Comparison of ENCODE assay signal across 2 fruit fly cellular contexts in the genomic region with DNA sequence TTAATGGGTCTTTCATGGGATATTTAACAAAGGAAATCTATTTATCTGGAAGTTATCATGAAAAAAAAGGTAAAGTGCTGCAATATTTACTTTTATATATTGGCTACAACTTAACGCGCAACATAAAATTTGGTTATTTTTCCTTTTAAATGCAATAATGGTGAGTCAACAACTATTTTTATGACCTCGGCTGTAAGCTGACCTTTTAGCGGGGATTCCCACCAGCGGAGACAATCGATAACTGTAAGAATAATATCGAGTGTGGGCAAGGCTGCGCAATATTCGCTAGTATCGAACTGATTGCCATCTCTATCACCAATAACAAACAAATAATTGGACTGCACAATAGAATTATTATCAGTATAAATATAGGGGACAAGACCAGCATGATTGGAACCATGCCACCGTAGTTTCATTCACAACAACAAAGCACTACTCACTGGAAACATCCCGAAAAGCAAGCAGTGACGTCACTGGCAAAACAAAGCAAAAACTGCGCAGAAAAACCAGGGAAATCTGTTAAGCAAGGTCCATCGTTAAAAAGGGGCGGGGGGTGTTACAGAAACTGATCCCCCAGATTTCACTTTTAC.
TF ChIP-seq lines count a peak whose summit lies in the region.

TSS of gene Syx17 (plus strand) at position 308 of the 590 bp plus-strand sequence.

TF ChIP-seq in whole organism, embryonic, 481 proteins besides CTCF, POLR2A, EP300 and RAD21 (continued from another document and continues in another):
- peak; percentile 60 for TF ChIP-seq CrebB (tag; optimal IDR thresholded peaks at IDR 0.05; lab: Kevin White, UChicago)
- peak; percentile 30 for TF ChIP-seq CG1529 (GFP tag; optimal IDR thresholded peaks at IDR 0.05; lab: Kevin White, UChicago)
- TF ChIP-seq CG33213 (GFP tag; optimal IDR thresholded peaks at IDR 0.05; lab: Kevin White, UChicago): peak; percentile 70
- TF ChIP-seq inv (GFP tag; IDR thresholded peaks at IDR 0.05; lab: Robert Waterston, UW; ENCODE audit: partially characterized antibody): peak; percentile 85
- peak; percentile 30 for TF ChIP-seq CG9876 (GFP tag; optimal IDR thresholded peaks at IDR 0.05; lab: Kevin White, UChicago)
- peak; percentile 2 for TF ChIP-seq HHEX (GFP tag; optimal IDR thresholded peaks at IDR 0.05; lab: Kevin White, UChicago)
- peak; percentile 21 for TF ChIP-seq tup (GFP tag; optimal IDR thresholded peaks at IDR 0.05; lab: Kevin White, UChicago)
- peak; percentile 29 for TF ChIP-seq CG18011 (GFP tag; optimal IDR thresholded peaks at IDR 0.05; lab: Kevin White, UChicago)
- TF ChIP-seq jing (GFP tag; optimal IDR thresholded peaks at IDR 0.05; lab: Kevin White, UChicago): no peak
- peak; percentile 45 for TF ChIP-seq CG8388 (GFP tag; optimal IDR thresholded peaks at IDR 0.05; lab: Kevin White, UChicago)
- peak; percentile 52 for TF ChIP-seq CG4424 (GFP tag; optimal IDR thresholded peaks at IDR 0.05; lab: Kevin White, UChicago)
- peak; percentile 6; the same call in 1 of the 2 replicates for TF ChIP-seq ara (GFP tag; IDR thresholded peaks at IDR 0.05; lab: Robert Waterston, UW)
- TF ChIP-seq CG4404 (GFP tag; IDR thresholded peaks at IDR 0.05; lab: Robert Waterston, UW): no peak
- TF ChIP-seq CG1792 (GFP tag; optimal IDR thresholded peaks at IDR 0.05; lab: Kevin White, UChicago): peak; percentile 51
- TF ChIP-seq CG32767 (GFP tag; IDR thresholded peaks at IDR 0.05; lab: Robert Waterston, UW): no peak
- no peak for TF ChIP-seq Ravus (GFP tag; IDR thresholded peaks at IDR 0.05; lab: Robert Waterston, UW)
- TF ChIP-seq p53 (GFP tag; optimal IDR thresholded peaks at IDR 0.05; lab: Kevin White, UChicago): peak; percentile 60
- no peak for TF ChIP-seq Rx (GFP tag; IDR thresholded peaks at IDR 0.05; lab: Robert Waterston, UW)
- peak; percentile 68 for TF ChIP-seq gem (tag; optimal IDR thresholded peaks at IDR 0.05; lab: Kevin White, UChicago)
- peak; percentile 34 for TF ChIP-seq CG10147 (GFP tag; optimal IDR thresholded peaks at IDR 0.05; lab: Kevin White, UChicago)
- no peak for TF ChIP-seq CG7745 (tag; optimal IDR thresholded peaks at IDR 0.05; lab: Kevin White, UChicago)
- peak; percentile 89 for TF ChIP-seq CG4617 (GFP tag; optimal IDR thresholded peaks at IDR 0.05; lab: Kevin White, UChicago; ENCODE audit: borderline replicate concordance)
- no peak for TF ChIP-seq CG15073 (GFP tag; optimal IDR thresholded peaks at IDR 0.05; lab: Kevin White, UChicago)
- TF ChIP-seq Xbp1 (GFP tag; optimal IDR thresholded peaks at IDR 0.05; lab: Kevin White, UChicago): peak; percentile 68
- no peak for TF ChIP-seq CG17612 (GFP tag; IDR thresholded peaks at IDR 0.05; lab: Robert Waterston, UW)
- no peak for TF ChIP-seq pb (GFP tag; optimal IDR thresholded peaks at IDR 0.05; lab: Kevin White, UChicago)
- TF ChIP-seq sr (GFP tag; IDR thresholded peaks at IDR 0.05; lab: Robert Waterston, UW): no peak
- no peak for TF ChIP-seq prd (optimal IDR thresholded peaks at IDR 0.05; lab: Kevin White, UChicago)
- TF ChIP-seq prd (GFP tag; IDR thresholded peaks at IDR 0.05; lab: Robert Waterston, UW): peak; percentile 53; the same call in 2 of the 3 replicates
- peak; percentile 23 for TF ChIP-seq trh (GFP tag; optimal IDR thresholded peaks at IDR 0.05; lab: Kevin White, UChicago)
- no peak for TF ChIP-seq CG3726 (GFP tag; IDR thresholded peaks at IDR 0.05; lab: Robert Waterston, UW)
- TF ChIP-seq CG7839 (tag; optimal IDR thresholded peaks at IDR 0.05; lab: Kevin White, UChicago): peak; percentile 65
- peak; percentile 32 for TF ChIP-seq ind (GFP tag; optimal IDR thresholded peaks at IDR 0.05; lab: Kevin White, UChicago)
- no peak for TF ChIP-seq jigr1 (GFP tag; IDR thresholded peaks at IDR 0.05; lab: Robert Waterston, UW)
- TF ChIP-seq stwl (tag; optimal IDR thresholded peaks at IDR 0.05; lab: Kevin White, UChicago): peak; percentile 90
- peak; percentile 61 for TF ChIP-seq Fer1 (GFP tag; optimal IDR thresholded peaks at IDR 0.05; lab: Kevin White, UChicago)
- TF ChIP-seq NK7.1 (GFP tag; optimal IDR thresholded peaks at IDR 0.05; lab: Kevin White, UChicago): no peak
- peak; percentile 72 for TF ChIP-seq ci (GFP tag; IDR thresholded peaks at IDR 0.05; lab: Robert Waterston, UW)
- TF ChIP-seq CG17385 (GFP tag; optimal IDR thresholded peaks at IDR 0.05; lab: Kevin White, UChicago): peak; percentile 18
- TF ChIP-seq danr (GFP tag; IDR thresholded peaks at IDR 0.05; lab: Robert Waterston, UW): peak; percentile 17; the same call in 1 of the 2 replicates
- peak; percentile 42 for TF ChIP-seq sqz (GFP tag; optimal IDR thresholded peaks at IDR 0.05; lab: Kevin White, UChicago)
- TF ChIP-seq CG6791 (GFP tag; IDR thresholded peaks at IDR 0.05; lab: Robert Waterston, UW; ENCODE audit: partially characterized antibody): peak; percentile 94
- 0 out of 2 replicates have a peak, but pooled peaks have one; percentile 11 for TF ChIP-seq sens-2 (GFP tag; IDR thresholded peaks at IDR 0.05; lab: Robert Waterston, UW)
- TF ChIP-seq E2f1 (GFP tag; IDR thresholded peaks at IDR 0.05; lab: Robert Waterston, UW): peak; percentile 43; the same call in 1 of the 2 replicates
- no peak for TF ChIP-seq CG8359 (GFP tag; optimal IDR thresholded peaks at IDR 0.05; lab: Kevin White, UChicago; ENCODE audit: borderline replicate concordance)
- TF ChIP-seq CG14050 (GFP tag; IDR thresholded peaks at IDR 0.05; lab: Robert Waterston, UW): no peak
- TF ChIP-seq Fer2 (tag; optimal IDR thresholded peaks at IDR 0.05; lab: Kevin White, UChicago): no peak
- TF ChIP-seq Dip2 (GFP tag; IDR thresholded peaks at IDR 0.05; lab: Robert Waterston, UW): no peak
- TF ChIP-seq slbo (GFP tag; IDR thresholded peaks at IDR 0.05; lab: Robert Waterston, UW): peak; percentile 79
- TF ChIP-seq CG18619 (GFP tag; optimal IDR thresholded peaks at IDR 0.05; lab: Kevin White, UChicago): peak; percentile 29
- TF ChIP-seq da (GFP tag; optimal IDR thresholded peaks at IDR 0.05; lab: Kevin White, UChicago): no peak
- peak; percentile 76; the same call in 1 of the 2 replicates for TF ChIP-seq rib (GFP tag; IDR thresholded peaks at IDR 0.05; lab: Robert Waterston, UW)
- TF ChIP-seq HLH54F (GFP tag; optimal IDR thresholded peaks at IDR 0.05; lab: Kevin White, UChicago): peak; percentile 60
- no peak for TF ChIP-seq wor (GFP tag; IDR thresholded peaks at IDR 0.05; lab: Robert Waterston, UW)
- peak in 1 of 2 experiments; percentile 36 for TF ChIP-seq insv (GFP tag; optimal IDR thresholded peaks at IDR 0.05; lab: Kevin White, UChicago)
- no peak for TF ChIP-seq MTF-1 (GFP tag; optimal IDR thresholded peaks at IDR 0.05; lab: Kevin White, UChicago; ENCODE audit: borderline replicate concordance)
- TF ChIP-seq CG10321 (GFP tag; IDR thresholded peaks at IDR 0.05; lab: Robert Waterston, UW): no peak
- TF ChIP-seq gt (GFP tag; IDR thresholded peaks at IDR 0.05; lab: Robert Waterston, UW): no peak
- TF ChIP-seq lov (optimal IDR thresholded peaks at IDR 0.05; lab: Kevin White, UChicago): no peak
- no peak for TF ChIP-seq lov (GFP tag; IDR thresholded peaks at IDR 0.05; lab: Robert Waterston, UW)
- TF ChIP-seq luna (GFP tag; optimal IDR thresholded peaks at IDR 0.05; lab: Kevin White, UChicago): peak; percentile 59
- no peak for TF ChIP-seq CG14667 (GFP tag; IDR thresholded peaks at IDR 0.05; lab: Robert Waterston, UW)

TF ChIP-seq in whole organism, prepupa, 60 proteins besides CTCF, POLR2A, EP300 and RAD21 (continued from another document):
- TF ChIP-seq CG11294 (GFP tag; IDR thresholded peaks at IDR 0.05; lab: Robert Waterston, UW) (peak; percentile 55; the same call in 1 of the 2 replicates), fd59A (GFP tag; optimal IDR thresholded peaks at IDR 0.05; lab: Kevin White, UChicago) (no peak), eg (GFP tag; IDR thresholded peaks at IDR 0.05; lab: Robert Waterston, UW) (peak; percentile 77), CG31627 (GFP tag; optimal IDR thresholded peaks at IDR 0.05; lab: Kevin White, UChicago) (peak; percentile 65), CG11902 (GFP tag; optimal IDR thresholded peaks at IDR 0.05; lab: Kevin White, UChicago) (peak; percentile 5), pdm3 (GFP tag; optimal IDR thresholded peaks at IDR 0.05; lab: Kevin White, UChicago) (peak; percentile 54), achi (GFP tag; optimal IDR thresholded peaks at IDR 0.05; lab: Kevin White, UChicago) (peak; percentile 50), CG7368 (GFP tag; optimal IDR thresholded peaks at IDR 0.05; lab: Kevin White, UChicago) (no peak), dac (GFP tag; optimal IDR thresholded peaks at IDR 0.05; lab: Kevin White, UChicago) (no peak), CG10631 (GFP tag; optimal IDR thresholded peaks at IDR 0.05; lab: Kevin White, UChicago) (peak; percentile 38), CG32006 (GFP tag; optimal IDR thresholded peaks at IDR 0.05; lab: Kevin White, UChicago) (peak; percentile 59)
